Fruit fly (Drosophila melanogaster): ENCODE results near the gene dy.

The dy gene

dm6 chrX:11788187-11788870 is 9.7 kb upstream of the dy start (continued):
- TF ChIP-seq chn (GFP tag; optimal IDR thresholded peaks at IDR 0.05): peak; percentile 52
- peak; percentile 21; the same call in 1 of the 2 replicates for TF ChIP-seq peb (GFP tag; IDR thresholded peaks at IDR 0.05)
- TF ChIP-seq lmd (GFP tag; IDR thresholded peaks at IDR 0.05): peak; percentile 74
- TF ChIP-seq ems (GFP tag; optimal IDR thresholded peaks at IDR 0.05): peak; percentile 54
- TF ChIP-seq her (GFP tag; optimal IDR thresholded peaks at IDR 0.05): no peak
- no peak for TF ChIP-seq CG4282 (GFP tag; optimal IDR thresholded peaks at IDR 0.05)
- TF ChIP-seq Asciz (GFP tag; optimal IDR thresholded peaks at IDR 0.05): peak; percentile 58
- TF ChIP-seq Dref (GFP tag; IDR thresholded peaks at IDR 0.05): no peak
- TF ChIP-seq CG1603 (tag; optimal IDR thresholded peaks at IDR 0.05): peak; percentile 70
- peak; percentile 62 for TF ChIP-seq tin (GFP tag; optimal IDR thresholded peaks at IDR 0.05)
- peak; percentile 17 for TF ChIP-seq CG18011 (GFP tag; optimal IDR thresholded peaks at IDR 0.05)
- peak; percentile 56 for TF ChIP-seq zfh1 (GFP tag; IDR thresholded peaks at IDR 0.05)
- TF ChIP-seq Sox100B (GFP tag; optimal IDR thresholded peaks at IDR 0.05): peak; percentile 59
- peak; percentile 53 for TF ChIP-seq Hand (GFP tag; optimal IDR thresholded peaks at IDR 0.05)
- no peak for TF ChIP-seq CG9797 (GFP tag; optimal IDR thresholded peaks at IDR 0.05)
- TF ChIP-seq CG7839 (tag; optimal IDR thresholded peaks at IDR 0.05): peak; percentile 81
- peak; percentile 59 for TF ChIP-seq Camta (GFP tag; optimal IDR thresholded peaks at IDR 0.05)
- no peak for TF ChIP-seq B-H2 (GFP tag; optimal IDR thresholded peaks at IDR 0.05)
- TF ChIP-seq CG11723 (GFP tag; optimal IDR thresholded peaks at IDR 0.05): peak; percentile 48
- TF ChIP-seq CG8944 (GFP tag; optimal IDR thresholded peaks at IDR 0.05): peak; percentile 28
- TF ChIP-seq zf30C (GFP tag; optimal IDR thresholded peaks at IDR 0.05): peak; percentile 42
- peak; percentile 66 for TF ChIP-seq CG32772 (GFP tag; IDR thresholded peaks at IDR 0.05)
- peak; percentile 20 for TF ChIP-seq CG2116 (GFP tag; optimal IDR thresholded peaks at IDR 0.05)
- TF ChIP-seq CG12219 (GFP tag; optimal IDR thresholded peaks at IDR 0.05): peak; percentile 67
- TF ChIP-seq caup (GFP tag; optimal IDR thresholded peaks at IDR 0.05; ENCODE audit: severe bottlenecking): peak; percentile 53
- peak; percentile 44 for TF ChIP-seq Ada2b (GFP tag; IDR thresholded peaks at IDR 0.05)
- TF ChIP-seq slp2 (GFP tag; optimal IDR thresholded peaks at IDR 0.05): peak; percentile 44
- TF ChIP-seq CG17328 (GFP tag; IDR thresholded peaks at IDR 0.05): peak; percentile 76
- TF ChIP-seq CG33557 (GFP tag; optimal IDR thresholded peaks at IDR 0.05): no peak
- TF ChIP-seq CG4730 (GFP tag; IDR thresholded peaks at IDR 0.05): peak; percentile 50; the same call in 1 of the 2 replicates
- TF ChIP-seq esg (GFP tag; conservative IDR thresholded peaks at IDR 0.05): peak; percentile 68
- TF ChIP-seq p53 (GFP tag; optimal IDR thresholded peaks at IDR 0.05): no peak
- TF ChIP-seq CG13296 (GFP tag; optimal IDR thresholded peaks at IDR 0.05): peak; percentile 54
- TF ChIP-seq chm (GFP tag; IDR thresholded peaks at IDR 0.05): peak; percentile 72
- peak; percentile 48; the same call in 1 of the 2 replicates for TF ChIP-seq CG4404 (GFP tag; IDR thresholded peaks at IDR 0.05)
- TF ChIP-seq CG11695 (GFP tag; IDR thresholded peaks at IDR 0.05): peak; percentile 79
- TF ChIP-seq CG13775 (GFP tag; optimal IDR thresholded peaks at IDR 0.05): peak; percentile 52
- TF ChIP-seq CG31224 (GFP tag; IDR thresholded peaks at IDR 0.05): 0 out of 2 replicates have a peak, but pooled peaks have one; percentile 14
- TF ChIP-seq Atf-2 (GFP tag; optimal IDR thresholded peaks at IDR 0.05): peak; percentile 42
- peak; percentile 68 for TF ChIP-seq zen (tag; optimal IDR thresholded peaks at IDR 0.05)
- TF ChIP-seq sens (GFP tag): peak; percentile 91
- no peak for TF ChIP-seq Neu2 (GFP tag; optimal IDR thresholded peaks at IDR 0.05; ENCODE audit: borderline replicate concordance)
- TF ChIP-seq tx (GFP tag; optimal IDR thresholded peaks at IDR 0.05): peak; percentile 33
- peak; percentile 33 for TF ChIP-seq NC2β (GFP tag; optimal IDR thresholded peaks at IDR 0.05)
- peak; percentile 8 for TF ChIP-seq cato (GFP tag; optimal IDR thresholded peaks at IDR 0.05; ENCODE audit: borderline replicate concordance)
- peak; percentile 85 for TF ChIP-seq vvl (GFP tag; IDR thresholded peaks at IDR 0.05)
- peak; percentile 74 for TF ChIP-seq CG2120 (GFP tag; optimal IDR thresholded peaks at IDR 0.05)
- peak; percentile 67 for TF ChIP-seq ATbp (GFP tag; optimal IDR thresholded peaks at IDR 0.05)
- TF ChIP-seq Hsf (GFP tag; optimal IDR thresholded peaks at IDR 0.05): peak; percentile 73
- no peak for TF ChIP-seq CG16813 (GFP tag; IDR thresholded peaks at IDR 0.05; ENCODE audit: partially characterized antibody)
